Worm (Caenorhabditis elegans): ENCODE measurements around the gene col-164.
A peak's percentile ranks its signal among the peaks of the same experiment; 100 is the strongest.

The col-164 gene

ce11 chrX:2068294-2068693, 25.0 kb upstream of the col-164 start (continued):
- TF ChIP-seq mdl-1 (tag; optimal IDR thresholded peaks at IDR 0.05) (peak in 1 of 2 experiments; percentile 17), dmd-6 (GFP tag; IDR thresholded peaks at IDR 0.05) (peak; percentile 53), madf-9 (GFP tag; conservative IDR thresholded peaks at IDR 0.05) (no peak), nhr-237 (tag; optimal IDR thresholded peaks at IDR 0.05) (no peak), tra-1 (GFP tag; IDR thresholded peaks at IDR 0.05) (no peak)

DNA sequence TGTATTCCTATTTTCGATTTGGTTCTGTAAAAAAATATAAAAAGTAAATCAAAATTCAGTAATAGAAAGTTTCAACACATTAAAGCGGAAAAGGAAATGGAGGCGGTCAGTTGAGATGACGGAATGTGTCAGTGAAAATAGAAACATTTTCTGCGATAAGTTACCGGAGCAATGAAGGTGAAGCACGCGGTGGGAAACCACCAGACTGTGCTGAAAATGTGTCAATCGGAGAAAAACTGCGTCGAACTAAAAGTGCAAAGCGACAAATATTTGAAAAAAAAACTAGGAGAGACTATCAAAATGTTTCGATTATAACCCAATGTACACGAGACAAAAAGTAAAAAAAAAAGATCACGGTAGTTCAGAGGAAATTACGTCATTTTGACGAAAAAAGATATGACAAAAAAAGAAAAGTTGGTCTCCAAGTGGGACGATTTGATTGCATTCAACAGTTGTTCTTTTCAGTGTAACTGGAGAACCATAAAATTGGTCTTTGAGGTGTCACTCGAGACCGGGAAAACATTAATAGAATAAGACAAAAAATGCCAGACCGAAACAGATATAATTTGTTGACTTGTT, 22.8 kb upstream of the col-164 start, which contains the start of gene acl-4:
acl-4 (minus strand) TSS at position 27 of the 579 bp plus-strand sequence.
- TF ChIP-seq aha-1 (tag) (peak; percentile 64), daf-16 (GFP tag; optimal IDR thresholded peaks at IDR 0.05) (no peak), daf-16 (tag; optimal IDR thresholded peaks at IDR 0.05) (peak; percentile 47), hlh-11 (tag; optimal IDR thresholded peaks at IDR 0.05) (peak; percentile 3), unc-62 (GFP tag; optimal IDR thresholded peaks at IDR 0.05 in 1 of 2) (no peak), unc-62 (tag; optimal IDR thresholded peaks at IDR 0.05) (no peak), snpc-4 (tag; optimal IDR thresholded peaks at IDR 0.05) (no peak), snpc-1.2 (GFP tag; IDR thresholded peaks at IDR 0.05) (no peak), madf-5 (GFP tag; IDR thresholded peaks at IDR 0.05) (no peak), T20F7.1 (GFP tag; optimal IDR thresholded peaks at IDR 0.05) (no peak), zip-11 (GFP tag; IDR thresholded peaks at IDR 0.05) (no peak), nhr-28 (tag; optimal IDR thresholded peaks at IDR 0.05) (peak; percentile 44), mdl-1 (tag; optimal IDR thresholded peaks at IDR 0.05) (peak in 1 of 2 experiments; percentile 41), dve-1 (tag; optimal IDR thresholded peaks at IDR 0.05; ENCODE audit: insufficient read depth) (peak; percentile 17), hlh-30 (tag; optimal IDR thresholded peaks at IDR 0.05; ENCODE audit: insufficient read depth) (peak; percentile 16), lin-1 (GFP tag; IDR thresholded peaks at IDR 0.05) (no peak), dmd-6 (GFP tag; IDR thresholded peaks at IDR 0.05) (peak; percentile 83), spr-1 (tag; optimal IDR thresholded peaks at IDR 0.05) (no peak), Y75B8A.6 (GFP tag; IDR thresholded peaks at IDR 0.05) (no peak), pha-4 (GFP tag; IDR thresholded peaks at IDR 0.05) (no peak), pha-4 (tag; optimal IDR thresholded peaks at IDR 0.05) (no peak), tag-97 (GFP tag; IDR thresholded peaks at IDR 0.05) (no peak), F26F4.8 (GFP tag; conservative IDR thresholded peaks at IDR 0.05) (no peak), lir-3 (tag; optimal IDR thresholded peaks at IDR 0.05) (no peak)

DNA sequence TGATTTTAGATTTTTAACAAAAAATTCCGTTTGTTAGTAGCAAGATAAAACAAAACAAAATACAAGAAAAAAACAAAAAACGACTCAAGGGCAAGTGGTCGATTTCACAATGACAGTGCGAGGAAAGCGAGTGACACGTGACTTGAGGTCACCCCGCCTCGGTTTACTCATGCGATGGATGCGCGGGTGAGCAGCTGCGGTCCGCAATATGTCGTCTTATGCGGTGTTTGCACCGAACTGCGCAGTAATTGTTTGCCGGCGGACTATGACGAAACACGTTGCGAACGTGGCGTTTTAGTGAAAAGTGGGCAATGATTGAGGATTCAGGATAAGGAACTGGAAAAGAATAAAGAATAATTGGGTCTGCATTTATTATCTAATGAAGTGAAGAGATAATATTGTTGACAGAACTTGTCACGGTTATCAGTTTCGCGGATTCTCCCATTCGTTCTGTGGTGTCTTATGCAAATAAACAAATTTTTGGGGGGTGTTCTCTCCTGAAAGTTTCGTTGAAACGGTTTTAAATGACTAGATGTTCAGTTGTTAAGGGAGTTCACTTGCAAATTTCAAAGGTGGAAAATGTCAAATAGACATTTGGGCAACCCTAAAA, 21.8 kb upstream of the col-164 start:
- TF ChIP-seq nhr-111 (GFP tag; optimal IDR thresholded peaks at IDR 0.05): no peak
- TF ChIP-seq sdz-12 (GFP tag; optimal IDR thresholded peaks at IDR 0.05): no peak
- TF ChIP-seq nhr-48 (tag; optimal IDR thresholded peaks at IDR 0.05): peak; percentile 34
- TF ChIP-seq ceh-62 (tag; optimal IDR thresholded peaks at IDR 0.05): no peak
- peak; percentile 0 for TF ChIP-seq pqm-1 (tag; optimal IDR thresholded peaks at IDR 0.05)
- TF ChIP-seq mdl-1 (tag; optimal IDR thresholded peaks at IDR 0.05): peak; percentile 65 to 79
- no peak for TF ChIP-seq jun-1 (tag; optimal IDR thresholded peaks at IDR 0.05)
- no peak for TF ChIP-seq tag-97 (GFP tag; IDR thresholded peaks at IDR 0.05)
- no peak for TF ChIP-seq lin-38 (GFP tag; IDR thresholded peaks at IDR 0.05)
- no peak for TF ChIP-seq mdt-29 (GFP tag; IDR thresholded peaks at IDR 0.05)
- no peak for TF ChIP-seq Y75B8A.6 (GFP tag; IDR thresholded peaks at IDR 0.05)
- TF ChIP-seq unc-39 (tag; optimal IDR thresholded peaks at IDR 0.05): no peak
- no peak for TF ChIP-seq nhr-77 (tag; optimal IDR thresholded peaks at IDR 0.05)
- TF ChIP-seq ceh-44 (GFP tag; IDR thresholded peaks at IDR 0.05): no peak
- no peak for TF ChIP-seq ztf-7 (tag; optimal IDR thresholded peaks at IDR 0.05)
- TF ChIP-seq nhr-10 (tag; optimal IDR thresholded peaks at IDR 0.05): no peak
- TF ChIP-seq vab-7 (GFP tag; IDR thresholded peaks at IDR 0.05): 0 out of 2 replicates have a peak, but pooled peaks have one; percentile 9
- TF ChIP-seq mxl-3 (GFP tag; optimal IDR thresholded peaks at IDR 0.05): peak; percentile 77
- peak; percentile 17 for TF ChIP-seq nhr-6 (tag; optimal IDR thresholded peaks at IDR 0.05)
- no peak for TF ChIP-seq unc-130 (GFP tag; optimal IDR thresholded peaks at IDR 0.05)
- peak; percentile 98 for TF ChIP-seq aha-1 (tag)
- TF ChIP-seq unc-62 (GFP tag; optimal IDR thresholded peaks at IDR 0.05 in 1 of 2): no peak
- no peak for TF ChIP-seq unc-62 (tag; optimal IDR thresholded peaks at IDR 0.05)
- TF ChIP-seq nhr-11 (tag; optimal IDR thresholded peaks at IDR 0.05): peak; percentile 62
- peak; percentile 98 for TF ChIP-seq hlh-30 (tag; optimal IDR thresholded peaks at IDR 0.05; ENCODE audit: insufficient read depth)
- peak; percentile 55; the same call in 1 of the 2 replicates for TF ChIP-seq php-3 (GFP tag; IDR thresholded peaks at IDR 0.05)
- TF ChIP-seq F49E8.2 (tag; optimal IDR thresholded peaks at IDR 0.05; ENCODE audit: borderline replicate concordance): no peak
- no peak for TF ChIP-seq madf-9 (GFP tag; conservative IDR thresholded peaks at IDR 0.05)
